Worm (Caenorhabditis elegans) whole organism, L1 larva: Measurements from ENCODE around the gene eri-12.
A peak's percentile ranks its signal among the peaks of the same experiment; 100 is the strongest.

Experiments
- F16B12.6 ChIP-seq: fragments of 150-350 bp; optimal IDR thresholded peaks from 2 replicates; lab custom pipeline; 2014; ENCODE audit warnings: missing biosample characterization, missing genetic modification characterization
- blmp-1 ChIP-seq: fragments of 150-350 bp; optimal IDR thresholded peaks from 2 replicates; lab custom pipeline; 2014; ENCODE audit warnings: missing biosample characterization, missing genetic modification characterization
- ceh-88 ChIP-seq: fragments of 200-800 bp; sonication (Bioruptor generic); IDR thresholded peaks from 2 replicates; pipeline ENCODE4 v1.3.6; 2022; ENCODE audit warnings: missing genetic modification characterization, missing compliant biosample characterization
- ces-1 ChIP-seq: fragments of 150-350 bp; optimal IDR thresholded peaks from 2 replicates; lab custom pipeline; 2014; ENCODE audit warnings: missing biosample characterization, missing genetic modification reagents, missing genetic modification characterization
- dsc-1 ChIP-seq: sonication (generic microtip); optimal IDR thresholded peaks from 2 replicates; lab custom pipeline; 2016; ENCODE audit warnings: mild to moderate bottlenecking, missing genetic modification characterization, missing compliant biosample characterization
- efl-1 ChIP-seq, 4 experiments: fragments of 150-350 bp; optimal IDR thresholded peaks in 3 of 4; peaks in 1 of 4; 1 replicate in 1 of 4; 2 replicates in 3 of 4; lab custom pipeline; 2014; ENCODE audit warnings: missing biosample characterization in 2 of 4, missing genetic modification characterization in 2 of 4, missing genetic modification reagents in 2 of 4
- efl-3 ChIP-seq: fragments of 200-800 bp; sonication (Bioruptor generic); optimal IDR thresholded peaks from 2 replicates; lab custom pipeline; 2018; ENCODE audit warnings: mild to moderate bottlenecking, missing genetic modification characterization, missing compliant biosample characterization
- egl-27 ChIP-seq, 2 experiments: fragments of 150-350 bp in 1 of 2; sonication (generic microtip); optimal IDR thresholded peaks; 3 replicates each; lab custom pipeline; 2017 to 2018; ENCODE audit warnings: missing biosample characterization in 2 of 2, missing genetic modification characterization in 2 of 2, missing genetic modification reagents in 2 of 2
- elt-2 ChIP-seq: sonication (generic microtip); optimal IDR thresholded peaks from 2 replicates; lab custom pipeline; 2016; ENCODE audit warnings: missing genetic modification characterization, mild to moderate bottlenecking, inconsistent platforms, missing compliant biosample characterization, missing genetic modification reagents
- elt-3 ChIP-seq, 6 experiments: fragments of 150-350 bp in 1 of 6; sonication (generic microtip); optimal IDR thresholded peaks; 2 replicates each; lab custom pipeline; 2017 to 2018; ENCODE audit warnings: missing biosample characterization in 6 of 6, missing genetic modification characterization in 6 of 6, inconsistent platforms in 1 of 6
- fkh-10 ChIP-seq: sonication (generic microtip); optimal IDR thresholded peaks from 2 replicates; lab custom pipeline; 2017; ENCODE audit warnings: missing biosample characterization, missing genetic modification reagents, missing genetic modification characterization
- fkh-8 ChIP-seq: sonication (generic microtip); optimal IDR thresholded peaks from 2 replicates; lab custom pipeline; 2016; ENCODE audit warnings: mild to moderate bottlenecking, missing genetic modification characterization, missing compliant biosample characterization
- fos-1 ChIP-seq: fragments of 150-350 bp; optimal IDR thresholded peaks from 2 replicates; lab custom pipeline; 2014; ENCODE audit warnings: missing biosample characterization, missing genetic modification characterization
- hlh-17 ChIP-seq: fragments of 200-800 bp; sonication (Bioruptor generic); optimal IDR thresholded peaks from 2 replicates; lab custom pipeline; 2018; ENCODE audit warnings: missing genetic modification characterization, mild to moderate bottlenecking, missing compliant biosample characterization, moderate library complexity, borderline replicate concordance
- jun-1 ChIP-seq: fragments of 150-350 bp; optimal IDR thresholded peaks from 2 replicates; lab custom pipeline; 2014; ENCODE audit warnings: missing biosample characterization, missing genetic modification reagents, missing genetic modification characterization
- lin-14 ChIP-seq: fragments of 200-800 bp; sonication (Bioruptor generic); optimal IDR thresholded peaks from 2 replicates; lab custom pipeline; 2018; ENCODE audit warnings: mild to moderate bottlenecking, missing genetic modification characterization, moderate library complexity, missing compliant biosample characterization
- lin-35 ChIP-seq, 2 experiments: fragments of 150-350 bp; optimal IDR thresholded peaks; 2 replicates each; lab custom pipeline; 2014; ENCODE audit warnings: missing biosample characterization in 2 of 2, missing genetic modification characterization in 2 of 2, missing genetic modification reagents in 2 of 2
- mab-9 ChIP-seq: fragments of 200-800 bp; sonication (Bioruptor generic); IDR thresholded peaks from 2 replicates; pipeline ENCODE4 v1.3.6; 2022; ENCODE audit warnings: missing genetic modification reagents, missing genetic modification characterization, missing compliant biosample characterization
- mdl-1 ChIP-seq, 2 experiments: fragments of 150-350 bp; optimal IDR thresholded peaks; 2 replicates each; lab custom pipeline; 2014 to 2017; ENCODE audit warnings: missing biosample characterization in 2 of 2, missing genetic modification characterization in 2 of 2, inconsistent platforms in 1 of 2
- nhr-19 ChIP-seq: fragments of 200-800 bp; sonication (Bioruptor generic); conservative IDR thresholded peaks from 2 replicates; pipeline ENCODE4 v1.3.6; 2022; ENCODE audit warnings: missing genetic modification characterization, missing compliant biosample characterization
- nhr-20 ChIP-seq: sonication (generic microtip); optimal IDR thresholded peaks from 2 replicates; lab custom pipeline; 2016; ENCODE audit warnings: mild to moderate bottlenecking, missing genetic modification characterization, missing compliant biosample characterization
- nhr-47 ChIP-seq: sonication (generic microtip); optimal IDR thresholded peaks from 2 replicates; lab custom pipeline; 2016; ENCODE audit warnings: mild to moderate bottlenecking, missing genetic modification characterization, moderate library complexity, missing compliant biosample characterization
- nhr-71 ChIP-seq: sonication (generic microtip); optimal IDR thresholded peaks from 2 replicates; lab custom pipeline; 2016; ENCODE audit warnings: mild to moderate bottlenecking, missing genetic modification characterization, moderate library complexity, missing compliant biosample characterization
- nhr-76 ChIP-seq: sonication (generic microtip); optimal IDR thresholded peaks from 2 replicates; lab custom pipeline; 2017; ENCODE audit warnings: missing biosample characterization, missing genetic modification characterization
- nhr-77 ChIP-seq: fragments of 150-350 bp; optimal IDR thresholded peaks from 2 replicates; lab custom pipeline; 2014; ENCODE audit warnings: missing biosample characterization, missing genetic modification characterization
- nhr-90 ChIP-seq: sonication (generic microtip); optimal IDR thresholded peaks from 2 replicates; lab custom pipeline; 2016; ENCODE audit warnings: mild to moderate bottlenecking, missing genetic modification characterization, missing compliant biosample characterization; ENCODE audit not compliant: poor library complexity
- pax-3 ChIP-seq: fragments of 200-800 bp; sonication (Bioruptor generic); optimal IDR thresholded peaks from 2 replicates; lab custom pipeline; 2018; ENCODE audit warnings: mild to moderate bottlenecking, missing genetic modification characterization, moderate library complexity, missing compliant biosample characterization
- rnt-1 ChIP-seq: sonication (generic microtip); optimal IDR thresholded peaks from 2 replicates; lab custom pipeline; 2016; ENCODE audit warnings: mild to moderate bottlenecking, missing genetic modification characterization, moderate library complexity, missing compliant biosample characterization
- snu-23 ChIP-seq: sonication (generic microtip); optimal IDR thresholded peaks from 2 replicates; lab custom pipeline; 2016; ENCODE audit warnings: missing genetic modification characterization, missing compliant biosample characterization
- sox-4 ChIP-seq: sonication (generic microtip); optimal IDR thresholded peaks from 2 replicates; lab custom pipeline; 2016; ENCODE audit warnings: missing genetic modification characterization, missing compliant biosample characterization
- swsn-7 ChIP-seq: sonication (generic microtip); optimal IDR thresholded peaks from 2 replicates; lab custom pipeline; 2016; ENCODE audit warnings: missing genetic modification characterization, missing compliant biosample characterization
- tbx-2 ChIP-seq: sonication (generic microtip); optimal IDR thresholded peaks from 2 replicates; lab custom pipeline; 2016; ENCODE audit warnings: missing genetic modification characterization, missing compliant biosample characterization
- unc-86 ChIP-seq: sonication (generic microtip); optimal IDR thresholded peaks from 2 replicates; lab custom pipeline; 2016; ENCODE audit warnings: missing genetic modification characterization, missing compliant biosample characterization
- zag-1 ChIP-seq: fragments of 150-350 bp; optimal IDR thresholded peaks from 2 replicates; lab custom pipeline; 2014; ENCODE audit warnings: missing biosample characterization, missing genetic modification characterization
- zip-4 ChIP-seq: fragments of 200-800 bp; sonication (Bioruptor generic); optimal IDR thresholded peaks from 2 replicates; lab custom pipeline; 2018; ENCODE audit warnings: mild to moderate bottlenecking, missing genetic modification characterization, moderate library complexity, missing compliant biosample characterization
- ztf-4 ChIP-seq: fragments of 150-350 bp; optimal IDR thresholded peaks from 2 replicates; lab custom pipeline; 2014; ENCODE audit warnings: missing biosample characterization, missing genetic modification characterization

Gene eri-12

DNA sequence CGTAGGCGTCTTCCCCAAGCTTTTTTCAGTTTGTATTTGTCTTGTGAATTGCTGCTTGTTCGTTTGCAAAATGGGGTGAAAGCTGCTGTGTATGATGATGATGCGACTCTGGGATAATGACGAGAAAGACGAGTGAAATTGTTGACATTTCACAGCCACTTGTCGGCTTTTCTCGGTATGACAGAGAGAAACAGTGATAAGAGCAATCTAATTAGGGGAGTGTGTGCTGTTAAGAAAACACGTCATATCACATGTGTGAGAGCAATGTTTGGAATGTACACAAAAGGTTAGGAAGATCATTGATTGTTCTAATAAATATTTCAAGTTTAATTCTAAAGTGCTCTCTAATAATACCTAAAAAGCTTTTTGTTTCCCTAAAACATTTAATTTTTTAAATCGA, 41.0 kb downstream of the eri-12 start (continued):
- TF ChIP-seq elt-3 (tag; optimal IDR thresholded peaks at IDR 0.05; lab: Kevin White, UChicago): no peak

DNA sequence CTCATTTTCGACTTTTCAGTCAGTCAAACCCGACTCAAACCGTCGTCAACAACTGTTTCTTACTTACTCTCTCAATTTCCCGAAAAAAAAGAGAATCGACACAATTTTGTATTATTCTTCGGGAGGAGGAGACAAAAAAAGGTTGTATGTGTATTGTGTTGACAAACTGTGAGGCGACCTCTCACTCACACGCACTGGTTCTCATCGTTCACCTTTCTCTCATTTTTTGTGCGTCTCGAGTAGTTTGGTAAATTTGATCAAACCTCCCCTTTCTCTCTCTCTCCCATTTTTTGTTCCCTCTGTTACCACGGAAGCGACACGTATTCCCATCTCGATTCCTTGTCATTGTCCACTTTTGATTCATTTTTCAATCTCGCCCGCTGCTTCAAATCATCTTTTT, 42.2 kb downstream of the eri-12 start:
- TF ChIP-seq nhr-20 (tag; lab: Kevin White, UChicago) (no peak), ces-1 (GFP tag; lab: Kevin White, UChicago) (no peak), nhr-47 (tag; lab: Kevin White, UChicago) (no peak), pax-3 (no peak), nhr-76 (tag; lab: Kevin White, UChicago) (no peak), F16B12.6 (tag; lab: Kevin White, UChicago) (no peak), egl-27 (tag; optimal IDR thresholded peaks at IDR 0.05; lab: Kevin White, UChicago) (no peak), fkh-8 (tag; lab: Kevin White, UChicago) (no peak), tbx-2 (tag; lab: Kevin White, UChicago) (peak; percentile 36), rnt-1 (tag; lab: Kevin White, UChicago) (no peak), hlh-17 (no peak), zag-1 (tag; lab: Kevin White, UChicago) (no peak), efl-1 (optimal IDR thresholded peaks at IDR 0.05; lab: Kevin White, UChicago) (no peak), efl-1 (GFP tag; optimal IDR thresholded peaks at IDR 0.05 in 1 of 2; lab: Kevin White, UChicago) (peak in 1 of 2 experiments; percentile 55), ztf-4 (tag; lab: Kevin White, UChicago) (no peak), nhr-77 (tag; lab: Kevin White, UChicago) (peak; percentile 32), nhr-19 (GFP tag; lab: Robert Waterston, UW) (no peak), lin-14 (GFP tag; lab: Kevin White, UChicago) (peak; percentile 68)

DNA sequence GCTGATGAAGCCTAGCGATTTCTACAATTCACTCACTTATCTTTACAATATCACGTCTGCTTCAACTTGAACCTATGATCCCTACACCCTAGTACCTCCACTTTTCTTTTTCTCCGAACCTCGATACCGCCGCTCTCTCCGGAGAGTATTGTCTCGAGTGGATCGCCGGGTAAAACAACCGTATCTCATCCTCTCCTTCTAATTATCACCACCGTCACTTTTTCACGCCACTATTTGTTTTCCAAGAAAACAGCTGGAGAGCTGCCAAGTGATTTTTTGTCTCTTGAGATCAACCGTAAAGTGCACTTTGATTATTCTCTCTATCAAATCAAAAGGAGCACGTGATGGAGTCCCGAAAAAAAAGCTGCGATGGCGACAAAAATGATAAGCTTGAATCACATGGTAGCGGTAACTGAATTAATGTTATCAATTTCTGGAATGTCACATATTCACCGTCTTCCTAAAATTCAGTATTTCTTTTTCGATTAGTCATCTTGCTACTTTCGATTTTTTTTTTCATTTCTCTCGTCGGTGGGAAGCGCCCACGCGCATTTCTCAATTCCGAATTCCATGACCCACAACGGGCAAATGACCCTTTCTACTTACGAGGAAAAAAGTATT, 43.0 kb downstream of the eri-12 start:
- TF ChIP-seq elt-2 (peak; percentile 82), mdl-1 (tag; optimal IDR thresholded peaks at IDR 0.05; lab: Kevin White, UChicago) (peak in 1 of 2 experiments; percentile 12), fkh-8 (tag; lab: Kevin White, UChicago) (no peak), nhr-76 (tag; lab: Kevin White, UChicago) (no peak), swsn-7 (no peak), fos-1 (no peak), tbx-2 (tag; lab: Kevin White, UChicago) (peak; percentile 12), blmp-1 (peak; percentile 73), dsc-1 (tag; lab: Kevin White, UChicago) (no peak), nhr-90 (tag; lab: Kevin White, UChicago) (peak; percentile 34), fkh-10 (GFP tag; lab: Kevin White, UChicago) (no peak), sox-4 (no peak), mab-9 (GFP tag; lab: Robert Waterston, UW) (no peak), lin-14 (GFP tag; lab: Kevin White, UChicago) (no peak), jun-1 (tag; lab: Kevin White, UChicago) (no peak), snu-23 (GFP tag; lab: Kevin White, UChicago) (no peak), efl-3 (GFP tag; lab: Kevin White, UChicago) (no peak), lin-35 (GFP tag; optimal IDR thresholded peaks at IDR 0.05; lab: Kevin White, UChicago) (peak in 1 of 2 experiments; percentile 32), egl-27 (tag; optimal IDR thresholded peaks at IDR 0.05; lab: Kevin White, UChicago) (peak in 1 of 2 experiments; percentile 5), ceh-88 (GFP tag; lab: Robert Waterston, UW) (no peak), efl-1 (optimal IDR thresholded peaks at IDR 0.05; lab: Kevin White, UChicago) (no peak), efl-1 (GFP tag; optimal IDR thresholded peaks at IDR 0.05 in 1 of 2; lab: Kevin White, UChicago) (peak in 1 of 2 experiments; percentile 58), zip-4 (GFP tag; lab: Kevin White, UChicago) (no peak), nhr-71 (tag; lab: Kevin White, UChicago) (peak; percentile 6), nhr-77 (tag; lab: Kevin White, UChicago) (peak; percentile 66), unc-86 (no peak)
- TF ChIP-seq, all 84 proteins: peak for 10
